Worm (Caenorhabditis elegans) whole organism, L1 larva: ENCODE results near the gene srx-73.

Experiments
- nhr-77 ChIP-seq: fragments of 150-350 bp; optimal IDR thresholded peaks from 2 replicates; lab custom pipeline; 2014; ENCODE audit warnings: missing biosample characterization, missing genetic modification characterization
- pqm-1 ChIP-seq: sonication (generic microtip); optimal IDR thresholded peaks from 3 replicates; lab custom pipeline; 2017; ENCODE audit warnings: missing biosample characterization, missing genetic modification characterization

ce11 chrV:4686680-4687470, 21.3 kb upstream of the srx-73 start, which contains the start of gene taf-10:
- TF ChIP-seq nhr-77 (tag; lab: Kevin White, UChicago), result no peak
- TF ChIP-seq pqm-1 (tag; lab: Kevin White, UChicago), result no peak
